Fruit fly (Drosophila melanogaster): ENCODE measurements around the gene CG5937.

- TF ChIP-seq D1 (tag; optimal IDR thresholded peaks at IDR 0.05), result no peak
- TF ChIP-seq CG10348 (GFP tag; IDR thresholded peaks at IDR 0.05), result no peak
- no peak for TF ChIP-seq CG32121 (GFP tag; IDR thresholded peaks at IDR 0.05)
- TF ChIP-seq rn (GFP tag; IDR thresholded peaks at IDR 0.05), result no peak
- peak; percentile 65 for TF ChIP-seq CG14655 (GFP tag; optimal IDR thresholded peaks at IDR 0.05)
- TF ChIP-seq CG17806 (tag; optimal IDR thresholded peaks at IDR 0.05), result peak; percentile 67
- TF ChIP-seq EcR (GFP tag; optimal IDR thresholded peaks at IDR 0.05), result no peak
- TF ChIP-seq CG34367 (tag; optimal IDR thresholded peaks at IDR 0.05), result peak; percentile 23
- TF ChIP-seq Ets98B (GFP tag; IDR thresholded peaks at IDR 0.05), result no peak
- TF ChIP-seq CG15710 (tag; optimal IDR thresholded peaks at IDR 0.05), result peak; percentile 56
- TF ChIP-seq CG8301 (tag; optimal IDR thresholded peaks at IDR 0.05), result peak; percentile 35
Observed at dm6 chrX:6022090-6022489, 17.7 kb upstream of the CG5937 start.
